Fruit fly (Drosophila melanogaster): ENCODE measurements around the gene CG11771.

The CG11771 gene

dm6 chr3R:24953152-24953551 is 21.3 kb downstream of the CG11771 start (continued):
- TF ChIP-seq fkh (GFP tag; optimal IDR thresholded peaks at IDR 0.05) (no peak), Lpt (GFP tag; optimal IDR thresholded peaks at IDR 0.05) (no peak), Ets96B (tag; optimal IDR thresholded peaks at IDR 0.05) (peak; percentile 71), Met (GFP tag; optimal IDR thresholded peaks at IDR 0.05) (no peak), CG7368 (GFP tag; optimal IDR thresholded peaks at IDR 0.05) (no peak), salr (GFP tag; optimal IDR thresholded peaks at IDR 0.05) (no peak), CG8119 (GFP tag; IDR thresholded peaks at IDR 0.05) (no peak), CG6163 (GFP tag; IDR thresholded peaks at IDR 0.05) (no peak), Hr4 (GFP tag; optimal IDR thresholded peaks at IDR 0.05) (no peak), acj6 (GFP tag; optimal IDR thresholded peaks at IDR 0.05) (no peak)

dm6 chr3R:24962470-24962869 is 30.7 kb downstream of the CG11771 start:
- peak; percentile 22 for TF ChIP-seq acj6 (GFP tag; optimal IDR thresholded peaks at IDR 0.05)
- no peak for TF ChIP-seq CG16779 (tag; optimal IDR thresholded peaks at IDR 0.05)
- TF ChIP-seq pdm3 (GFP tag; optimal IDR thresholded peaks at IDR 0.05), result peak; percentile 32
- TF ChIP-seq Sox15 (GFP tag; optimal IDR thresholded peaks at IDR 0.05), result no peak
- TF ChIP-seq OdsH (GFP tag; optimal IDR thresholded peaks at IDR 0.05), result peak; percentile 32
- TF ChIP-seq Eip75B (GFP tag; optimal IDR thresholded peaks at IDR 0.05), result no peak
- TF ChIP-seq CG8319 (GFP tag; optimal IDR thresholded peaks at IDR 0.05), result no peak
- TF ChIP-seq topi (GFP tag; optimal IDR thresholded peaks at IDR 0.05), result peak; percentile 53
- TF ChIP-seq Hr39 (GFP tag; optimal IDR thresholded peaks at IDR 0.05), result peak; percentile 65
- peak; percentile 54 for TF ChIP-seq Eip78C (GFP tag)
- no peak for TF ChIP-seq CG10631 (GFP tag; optimal IDR thresholded peaks at IDR 0.05)
- TF ChIP-seq CG32006 (GFP tag; optimal IDR thresholded peaks at IDR 0.05), result no peak
- TF ChIP-seq achi (GFP tag; optimal IDR thresholded peaks at IDR 0.05), result peak; percentile 27
- TF ChIP-seq CG15336 (GFP tag; IDR thresholded peaks at IDR 0.05), result no peak
- TF ChIP-seq Gug (GFP tag; IDR thresholded peaks at IDR 0.05), result no peak
- TF ChIP-seq fd59A (GFP tag; optimal IDR thresholded peaks at IDR 0.05), result no peak
- TF ChIP-seq CG34406 (GFP tag; optimal IDR thresholded peaks at IDR 0.05), result peak; percentile 11
- TF ChIP-seq CG6792 (GFP tag; optimal IDR thresholded peaks at IDR 0.05), result peak; percentile 34
- no peak for TF ChIP-seq dsx (GFP tag; optimal IDR thresholded peaks at IDR 0.05; ENCODE audit: poor library complexity, severe bottlenecking)
- no peak for TF ChIP-seq CG11294 (GFP tag; IDR thresholded peaks at IDR 0.05)
- no peak for TF ChIP-seq CG6854 (GFP tag; optimal IDR thresholded peaks at IDR 0.05)
- peak; percentile 37 for TF ChIP-seq Ets21C (GFP tag; optimal IDR thresholded peaks at IDR 0.05)
- 0 out of 3 replicates have a peak, but pooled peaks have one; percentile 37 for TF ChIP-seq CG6163 (GFP tag; IDR thresholded peaks at IDR 0.05)
- TF ChIP-seq esn (GFP tag; optimal IDR thresholded peaks at IDR 0.05), result peak; percentile 60
- TF ChIP-seq CG6808 (GFP tag; optimal IDR thresholded peaks at IDR 0.05), result no peak
- peak; percentile 80 for TF ChIP-seq svp (GFP tag)
- TF ChIP-seq CG8119 (GFP tag; IDR thresholded peaks at IDR 0.05), result no peak
- no peak for TF ChIP-seq CG1621 (tag; optimal IDR thresholded peaks at IDR 0.05)
- TF ChIP-seq CG3919 (GFP tag; optimal IDR thresholded peaks at IDR 0.05), result peak; percentile 42
- no peak for TF ChIP-seq Blimp-1 (GFP tag; optimal IDR thresholded peaks at IDR 0.05)
- TF ChIP-seq Met (GFP tag; optimal IDR thresholded peaks at IDR 0.05), result peak; percentile 70
- TF ChIP-seq Lpt (GFP tag; optimal IDR thresholded peaks at IDR 0.05), result no peak
- TF ChIP-seq spab (GFP tag; optimal IDR thresholded peaks at IDR 0.05), result no peak
- TF ChIP-seq Smox (GFP tag; optimal IDR thresholded peaks at IDR 0.05), result peak; percentile 61
- TF ChIP-seq Ets96B (tag; optimal IDR thresholded peaks at IDR 0.05), result no peak
- TF ChIP-seq CG10669 (GFP tag; optimal IDR thresholded peaks at IDR 0.05), result no peak
- TF ChIP-seq CG3032 (tag; optimal IDR thresholded peaks at IDR 0.05), result no peak
- peak; percentile 22 for TF ChIP-seq Sox14 (GFP tag; optimal IDR thresholded peaks at IDR 0.05)
- TF ChIP-seq fd85E (GFP tag; optimal IDR thresholded peaks at IDR 0.05), result no peak
- no peak for TF ChIP-seq eg (GFP tag; IDR thresholded peaks at IDR 0.05)
- TF ChIP-seq salr (GFP tag; optimal IDR thresholded peaks at IDR 0.05), result no peak
- no peak for TF ChIP-seq Hr38 (GFP tag; optimal IDR thresholded peaks at IDR 0.05)
- TF ChIP-seq CG11762 (GFP tag; optimal IDR thresholded peaks at IDR 0.05; ENCODE audit: insufficient read depth), result no peak
- TF ChIP-seq CG11902 (GFP tag; optimal IDR thresholded peaks at IDR 0.05), result peak; percentile 23
- no peak for TF ChIP-seq CG6276 (GFP tag; optimal IDR thresholded peaks at IDR 0.05)
- TF ChIP-seq CG7368 (GFP tag; optimal IDR thresholded peaks at IDR 0.05), result no peak
- TF ChIP-seq net (GFP tag; optimal IDR thresholded peaks at IDR 0.05), result no peak
- TF ChIP-seq Eip93F (GFP tag; optimal IDR thresholded peaks at IDR 0.05), result no peak

All from whole organism, prepupa.